Worm (Caenorhabditis elegans): Measurements from ENCODE around the gene F26C11.3.

F26C11.3 gene

ce11 chrII:9937611-9938010 lies 22.7 kb upstream of the F26C11.3 start (continued):
- TF ChIP-seq ztf-22 (GFP tag; optimal IDR thresholded peaks at IDR 0.05) = no peak
- no peak for TF ChIP-seq hlh-12 (tag; optimal IDR thresholded peaks at IDR 0.05)
- TF ChIP-seq lsl-1 (GFP tag; optimal IDR thresholded peaks at IDR 0.05) = no peak
- no peak for TF ChIP-seq D2030.7 (GFP tag; IDR thresholded peaks at IDR 0.05)
- no peak for TF ChIP-seq chd-7 (tag; optimal IDR thresholded peaks at IDR 0.05)
- no peak for TF ChIP-seq unc-130 (GFP tag; optimal IDR thresholded peaks at IDR 0.05)
- TF ChIP-seq fkh-3 (tag; optimal IDR thresholded peaks at IDR 0.05) = no peak
- TF ChIP-seq hmg-1.2 (GFP tag; IDR thresholded peaks at IDR 0.05) = peak; percentile 50; the same call in 1 of the 2 replicates
- TF ChIP-seq bed-1 (GFP tag; IDR thresholded peaks at IDR 0.05) = no peak
- no peak for TF ChIP-seq egl-18 (GFP tag; IDR thresholded peaks at IDR 0.05)
- no peak for TF ChIP-seq sptf-2 (GFP tag; optimal IDR thresholded peaks at IDR 0.05)
- no peak for TF ChIP-seq ztf-3 (GFP tag; optimal IDR thresholded peaks at IDR 0.05)
- no peak for TF ChIP-seq sea-2 (GFP tag; IDR thresholded peaks at IDR 0.05)
- no peak for TF ChIP-seq madf-3 (GFP tag; IDR thresholded peaks at IDR 0.05)
- TF ChIP-seq ceh-40 (GFP tag; IDR thresholded peaks at IDR 0.05) = no peak
- TF ChIP-seq madf-10 (tag; optimal IDR thresholded peaks at IDR 0.05) = peak; percentile 34
- no peak for TF ChIP-seq ztf-28 (GFP tag; IDR thresholded peaks at IDR 0.05)
- no peak for TF ChIP-seq repo-1 (tag; optimal IDR thresholded peaks at IDR 0.05)
- TF ChIP-seq nhr-120 (GFP tag; IDR thresholded peaks at IDR 0.05) = no peak
- no peak for TF ChIP-seq egl-44 (GFP tag; IDR thresholded peaks at IDR 0.05)
- TF ChIP-seq Y53G8AR.9 (GFP tag; conservative IDR thresholded peaks at IDR 0.05) = 0 out of 2 replicates have a peak, but pooled peaks have one; percentile 26
- TF ChIP-seq F57C9.4 (tag; optimal IDR thresholded peaks at IDR 0.05) = no peak
- no peak for TF ChIP-seq ceh-79 (tag; optimal IDR thresholded peaks at IDR 0.05)
- TF ChIP-seq snpc-3.4 (tag; optimal IDR thresholded peaks at IDR 0.05) = no peak
- TF ChIP-seq F22D6.2 (tag; optimal IDR thresholded peaks at IDR 0.05) = peak; percentile 65
- no peak for TF ChIP-seq ets-4 (GFP tag; optimal IDR thresholded peaks at IDR 0.05)
- no peak for TF ChIP-seq aptf-2 (GFP tag; conservative IDR thresholded peaks at IDR 0.05)
- TF ChIP-seq sdz-38 (tag; optimal IDR thresholded peaks at IDR 0.05) = no peak
- no peak for TF ChIP-seq snpc-4 (GFP tag; optimal IDR thresholded peaks at IDR 0.05)
- peak in 2 of 4 experiments; percentile 19 to 38 for TF ChIP-seq snpc-4 (tag; optimal IDR thresholded peaks at IDR 0.05)
- no peak for TF ChIP-seq madf-8 (GFP tag; conservative IDR thresholded peaks at IDR 0.05)
- TF ChIP-seq zim-3 (tag; optimal IDR thresholded peaks at IDR 0.05) = no peak
- TF ChIP-seq T07F8.4 (tag; optimal IDR thresholded peaks at IDR 0.05) = no peak
- TF ChIP-seq nhr-179 (tag; optimal IDR thresholded peaks at IDR 0.05) = no peak
- TF ChIP-seq dox-1 (GFP tag; IDR thresholded peaks at IDR 0.05) = no peak
- peak; percentile 78 for TF ChIP-seq somi-1 (GFP tag; optimal IDR thresholded peaks at IDR 0.05)
- peak; percentile 34 for TF ChIP-seq ZK185.1 (tag; optimal IDR thresholded peaks at IDR 0.05; ENCODE audit: poor library complexity, severe bottlenecking)
- peak; percentile 69 for TF ChIP-seq ztf-26 (tag; optimal IDR thresholded peaks at IDR 0.05)
- TF ChIP-seq pbrm-1 (GFP tag; IDR thresholded peaks at IDR 0.05) = no peak
- TF ChIP-seq dpff-1 (tag; optimal IDR thresholded peaks at IDR 0.05) = no peak
- no peak for TF ChIP-seq K11D2.4 (GFP tag; IDR thresholded peaks at IDR 0.05)
- TF ChIP-seq nhr-27 (tag; optimal IDR thresholded peaks at IDR 0.05) = no peak
- no peak for TF ChIP-seq Y53F4B.3 (GFP tag; IDR thresholded peaks at IDR 0.05)
- no peak for TF ChIP-seq ceh-100 (GFP tag; IDR thresholded peaks at IDR 0.05)
- TF ChIP-seq B0035.1 (tag; optimal IDR thresholded peaks at IDR 0.05) = no peak
- TF ChIP-seq attf-3 (GFP tag; conservative IDR thresholded peaks at IDR 0.05) = no peak
- TF ChIP-seq hrde-1 (tag; optimal IDR thresholded peaks at IDR 0.05; ENCODE audit: borderline replicate concordance) = no peak
- no peak for TF ChIP-seq efl-1 (GFP tag; optimal IDR thresholded peaks at IDR 0.05)
- TF ChIP-seq F55B11.4 (tag; optimal IDR thresholded peaks at IDR 0.05; ENCODE audit: borderline replicate concordance, insufficient read depth) = no peak
- peak; percentile 32 for TF ChIP-seq die-1 (tag; optimal IDR thresholded peaks at IDR 0.05)

All from whole organism, young adult.